Fruit fly (Drosophila melanogaster) whole organism, embryonic: ENCODE measurements around the gene CG3040.

ENCODE experiments used
- Abd-B ChIP-seq: fragments of 200-800 bp; sonication (Bioruptor generic); optimal IDR thresholded peaks from 2 replicates; lab custom pipeline; 2018; ENCODE audit warnings: missing biosample characterization, mild to moderate bottlenecking, missing genetic modification characterization, moderate library complexity
- Ada2b ChIP-seq: fragments of 200-800 bp; sonication (Bioruptor generic); IDR thresholded peaks from 2 replicates; pipeline ENCODE4 v1.3.6; 2022; ENCODE audit warnings: missing biosample characterization, missing genetic modification characterization
- Blimp-1 ChIP-seq: fragments of 200-800 bp; sonication (Bioruptor generic); optimal IDR thresholded peaks from 3 replicates; lab custom pipeline; 2018; ENCODE audit warnings: missing biosample characterization, missing genetic modification characterization, mild to moderate bottlenecking, moderate library complexity, missing genetic modification reagents
- CG10209 ChIP-seq: fragments of 200-800 bp; sonication (Bioruptor generic); optimal IDR thresholded peaks from 3 replicates; lab custom pipeline; 2017; ENCODE audit warnings: missing biosample characterization, mild to moderate bottlenecking, missing genetic modification characterization, missing genetic modification reagents
- CG10274 ChIP-seq: fragments of 200-800 bp; sonication (Bioruptor generic); optimal IDR thresholded peaks from 3 replicates; lab custom pipeline; 2017; ENCODE audit warnings: missing biosample characterization, mild to moderate bottlenecking, missing genetic modification characterization
- CG11085 ChIP-seq: fragments of 200-800 bp; sonication (Bioruptor generic); IDR thresholded peaks from 2 replicates; pipeline ENCODE4 v1.3.6; 2022; ENCODE audit warnings: missing biosample characterization, missing genetic modification characterization
- CG11398 ChIP-seq: fragments of 200-800 bp; sonication (Bioruptor generic); optimal IDR thresholded peaks from 2 replicates; lab custom pipeline; 2016; ENCODE audit warnings: missing biosample characterization, missing genetic modification characterization
- CG11695 ChIP-seq: fragments of 200-800 bp; sonication (Bioruptor generic); IDR thresholded peaks from 3 replicates; pipeline ENCODE4 v1.3.6; 2022; ENCODE audit warnings: missing biosample characterization, missing genetic modification characterization
- CG12769 ChIP-seq: fragments of 200-800 bp; sonication (Bioruptor generic); optimal IDR thresholded peaks from 2 replicates; lab custom pipeline; 2019; ENCODE audit warnings: missing biosample characterization, mild to moderate bottlenecking, missing genetic modification characterization, moderate library complexity
- CG13287 ChIP-seq: fragments of 200-800 bp; sonication (Bioruptor generic); IDR thresholded peaks from 2 replicates; pipeline ENCODE4 v1.3.6; 2022; ENCODE audit warnings: missing biosample characterization, missing genetic modification characterization; ENCODE audit not compliant: partially characterized antibody
- CG17912 ChIP-seq: fragments of 200-800 bp; sonication (Bioruptor generic); optimal IDR thresholded peaks from 2 replicates; lab custom pipeline; 2018; ENCODE audit warnings: missing biosample characterization, mild to moderate bottlenecking, missing genetic modification characterization
- CG1792 ChIP-seq: fragments of 200-800 bp; sonication (Bioruptor generic); optimal IDR thresholded peaks from 2 replicates; lab custom pipeline; 2016; ENCODE audit warnings: missing biosample characterization, missing genetic modification characterization
- CG18476 ChIP-seq: fragments of 200-800 bp; sonication (Bioruptor generic); optimal IDR thresholded peaks from 2 replicates; lab custom pipeline; 2016; ENCODE audit warnings: missing biosample characterization, mild to moderate bottlenecking, missing genetic modification characterization
- CG2199 ChIP-seq: fragments of 200-800 bp; sonication (Bioruptor generic); IDR thresholded peaks from 3 replicates; pipeline ENCODE4 v1.3.6; 2022; ENCODE audit warnings: missing biosample characterization, missing genetic modification characterization
- CG31388 ChIP-seq: fragments of 200-800 bp; sonication (Bioruptor generic); optimal IDR thresholded peaks from 2 replicates; lab custom pipeline; 2016; ENCODE audit warnings: missing biosample characterization, missing genetic modification characterization
- CG7786 ChIP-seq: fragments of 200-800 bp; sonication (Bioruptor generic); optimal IDR thresholded peaks from 2 replicates; lab custom pipeline; 2016; ENCODE audit warnings: missing biosample characterization, missing genetic modification characterization
- CG7839 ChIP-seq: fragments of 200-800 bp; sonication (Bioruptor generic); optimal IDR thresholded peaks from 3 replicates; lab custom pipeline; 2018; ENCODE audit warnings: missing biosample characterization, mild to moderate bottlenecking, missing genetic modification characterization, moderate library complexity
- CG8924 ChIP-seq: fragments of 200-800 bp; optimal IDR thresholded peaks from 3 replicates; lab custom pipeline; 2019; ENCODE audit warnings: missing biosample characterization, mild to moderate bottlenecking, missing genetic modification characterization, moderate library complexity
- CkIIα-i1 ChIP-seq: fragments of 200-800 bp; sonication (Bioruptor generic); IDR thresholded peaks from 2 replicates; pipeline ENCODE4 v1.3.6; 2022; ENCODE audit warnings: missing biosample characterization, missing genetic modification characterization
- Dbx ChIP-seq: fragments of 200-800 bp; sonication (Bioruptor generic); IDR thresholded peaks from 3 replicates; pipeline ENCODE4 v1.3.6; 2022; ENCODE audit warnings: missing biosample characterization, missing genetic modification characterization
- HLH54F ChIP-seq: fragments of 200-800 bp; sonication (Bioruptor generic); optimal IDR thresholded peaks from 3 replicates; lab custom pipeline; 2016; ENCODE audit warnings: missing biosample characterization, missing genetic modification characterization
- HLHmδ ChIP-seq: fragments of 200-800 bp; sonication (Bioruptor generic); optimal IDR thresholded peaks from 2 replicates; lab custom pipeline; 2018; ENCODE audit warnings: missing biosample characterization, mild to moderate bottlenecking, missing genetic modification characterization, moderate library complexity
- Lhr ChIP-seq: fragments of 200-800 bp; sonication (Bioruptor generic); optimal IDR thresholded peaks from 3 replicates; lab custom pipeline; 2017; ENCODE audit warnings: mild to moderate bottlenecking, missing biosample characterization, missing genetic modification reagents, missing genetic modification characterization
- YL-1 ChIP-seq: fragments of 200-800 bp; sonication (Bioruptor generic); optimal IDR thresholded peaks from 3 replicates; lab custom pipeline; 2017; ENCODE audit warnings: missing biosample characterization, mild to moderate bottlenecking, missing genetic modification characterization
- abd-A ChIP-seq: fragments of 200-800 bp; sonication (Bioruptor generic); optimal IDR thresholded peaks from 3 replicates; lab custom pipeline; 2019; ENCODE audit warnings: missing biosample characterization, mild to moderate bottlenecking, missing genetic modification characterization, moderate library complexity
- aop ChIP-seq: fragments of 200-800 bp; sonication (Bioruptor generic); IDR thresholded peaks from 2 replicates; pipeline ENCODE4 v1.3.6; 2022; ENCODE audit warnings: missing biosample characterization, missing genetic modification characterization
- caup ChIP-seq: fragments of 200-800 bp; sonication (Bioruptor generic); optimal IDR thresholded peaks from 3 replicates; lab custom pipeline; 2017; ENCODE audit warnings: missing biosample characterization, mild to moderate bottlenecking, missing genetic modification characterization, moderate library complexity; ENCODE audit not compliant: severe bottlenecking
- cg ChIP-seq: fragments of 200-800 bp; sonication (Bioruptor generic); optimal IDR thresholded peaks from 3 replicates; lab custom pipeline; 2019; ENCODE audit warnings: missing biosample characterization, mild to moderate bottlenecking, missing genetic modification characterization, moderate library complexity
- chm ChIP-seq: fragments of 200-800 bp; sonication (Bioruptor generic); IDR thresholded peaks from 2 replicates; pipeline ENCODE4 v1.3.6; 2022; ENCODE audit warnings: missing biosample characterization, missing genetic modification characterization
- dm ChIP-seq: fragments of 200-800 bp; sonication (Bioruptor generic); optimal IDR thresholded peaks from 3 replicates; lab custom pipeline; 2016; ENCODE audit warnings: missing biosample characterization, missing genetic modification characterization
- dmrt11E ChIP-seq: fragments of 200-800 bp; sonication (Bioruptor generic); optimal IDR thresholded peaks from 3 replicates; lab custom pipeline; 2018; ENCODE audit warnings: missing biosample characterization, mild to moderate bottlenecking, missing genetic modification characterization, moderate library complexity
- emc ChIP-seq: fragments of 200-800 bp; sonication (Bioruptor generic); optimal IDR thresholded peaks from 2 replicates; lab custom pipeline; 2016; ENCODE audit warnings: missing biosample characterization, missing genetic modification characterization
- fd64A ChIP-seq: fragments of 200-800 bp; sonication (Bioruptor generic); optimal IDR thresholded peaks from 3 replicates; lab custom pipeline; 2018; ENCODE audit warnings: missing biosample characterization, mild to moderate bottlenecking, missing genetic modification characterization
- ham ChIP-seq: fragments of 200-800 bp; sonication (Bioruptor generic); IDR thresholded peaks from 2 replicates; pipeline ENCODE4 v1.3.6; 2022; ENCODE audit warnings: missing biosample characterization, missing genetic modification characterization
- hkb ChIP-seq, 2 experiments: fragments of 200-800 bp in 1 of 2; fragments of >200 bp in 1 of 2; sonication (Bioruptor generic) in 1 of 2; IDR thresholded peaks in 1 of 2; optimal IDR thresholded peaks in 1 of 2; 2 replicates each; pipeline versions ENCODE4 v1.3.6 to Lab custom; 2017 to 2022; ENCODE audit warnings: missing biosample characterization in 1 of 2, missing genetic modification characterization in 1 of 2
- jing ChIP-seq: fragments of 200-800 bp; sonication (Bioruptor generic); optimal IDR thresholded peaks from 2 replicates; lab custom pipeline; 2018; ENCODE audit warnings: missing biosample characterization, mild to moderate bottlenecking, missing genetic modification characterization
- lbe ChIP-seq: fragments of 200-800 bp; sonication (Bioruptor generic); optimal IDR thresholded peaks from 2 replicates; lab custom pipeline; 2016; ENCODE audit warnings: missing biosample characterization, mild to moderate bottlenecking, missing genetic modification characterization
- lilli ChIP-seq: fragments of 200-800 bp; sonication (Bioruptor generic); optimal IDR thresholded peaks from 3 replicates; lab custom pipeline; 2016; ENCODE audit warnings: missing biosample characterization, missing genetic modification characterization
- lola ChIP-seq, 3 experiments: fragments of >200 bp in 2 of 3; fragments of 200-800 bp in 1 of 3; sonication (Bioruptor generic) in 1 of 3; optimal IDR thresholded peaks; 2 replicates each; lab custom pipeline; 2017 to 2019; ENCODE audit warnings: missing biosample characterization in 3 of 3, missing genetic modification characterization in 3 of 3, mild to moderate bottlenecking in 1 of 3, moderate library complexity in 1 of 3
- odd ChIP-seq: fragments of 200-800 bp; sonication (Bioruptor generic); optimal IDR thresholded peaks from 2 replicates; lab custom pipeline; 2017; ENCODE audit warnings: missing biosample characterization, mild to moderate bottlenecking, missing genetic modification characterization
- pros ChIP-seq: fragments of 200-800 bp; sonication (Bioruptor generic); optimal IDR thresholded peaks from 3 replicates; lab custom pipeline; 2019; ENCODE audit warnings: missing biosample characterization, mild to moderate bottlenecking, missing genetic modification characterization, moderate library complexity
- repo ChIP-seq: fragments of 200-800 bp; sonication (Bioruptor generic); optimal IDR thresholded peaks from 2 replicates; lab custom pipeline; 2016; ENCODE audit warnings: missing biosample characterization, missing genetic modification characterization
- sqz ChIP-seq: fragments of 200-800 bp; sonication (Bioruptor generic); optimal IDR thresholded peaks from 3 replicates; lab custom pipeline; 2018; ENCODE audit warnings: missing biosample characterization, mild to moderate bottlenecking, missing genetic modification characterization
- sr ChIP-seq: fragments of 200-800 bp; sonication (Bioruptor generic); IDR thresholded peaks from 3 replicates; pipeline ENCODE4 v1.3.6; 2022; ENCODE audit warnings: missing biosample characterization, missing genetic modification characterization
- sug ChIP-seq: fragments of 200-800 bp; optimal IDR thresholded peaks from 2 replicates; lab custom pipeline; 2019; ENCODE audit warnings: missing biosample characterization, mild to moderate bottlenecking, missing genetic modification characterization, moderate library complexity
- toy ChIP-seq: fragments of 200-800 bp; sonication (Bioruptor generic); IDR thresholded peaks from 2 replicates; pipeline ENCODE4 v1.3.6; 2022; ENCODE audit warnings: missing biosample characterization, missing genetic modification characterization
- tup ChIP-seq: fragments of 200-800 bp; sonication (Bioruptor generic); optimal IDR thresholded peaks from 2 replicates; lab custom pipeline; 2016; ENCODE audit warnings: missing biosample characterization, mild to moderate bottlenecking, missing genetic modification characterization, moderate library complexity
- usp ChIP-seq: fragments of >200 bp; optimal IDR thresholded peaks from 2 replicates; lab custom pipeline; 2017; ENCODE audit warnings: missing biosample characterization, missing genetic modification characterization
- wor ChIP-seq: fragments of 200-800 bp; sonication (Bioruptor generic); IDR thresholded peaks from 2 replicates; pipeline ENCODE4 v1.3.6; 2022; ENCODE audit warnings: missing biosample characterization, missing genetic modification characterization

The CG3040 gene

dm6 chrX:6985182-6985851, 12.1 kb upstream of the CG3040 start (continued):
- TF ChIP-seq CG8924 (peak; percentile 89), tup (GFP tag; lab: Kevin White, UChicago) (peak; percentile 54), chm (GFP tag; lab: Robert Waterston, UW) (peak; percentile 80; the same call in 1 of the 2 replicates), HLHmδ (peak; percentile 20), pros (peak; percentile 20), CG13287 (GFP tag; lab: Robert Waterston, UW) (peak; percentile 10; the same call in 1 of the 2 replicates), lola (GFP tag; optimal IDR thresholded peaks at IDR 0.05; lab: Kevin White, UChicago) (peak in 1 of 3 experiments; percentile 91), Dbx (no peak), odd (GFP tag; lab: Kevin White, UChicago) (peak; percentile 38), Abd-B (peak; percentile 62), CG7786 (peak; percentile 74), aop (no peak), YL-1 (GFP tag; lab: Kevin White, UChicago) (no peak), Lhr (GFP tag; lab: Kevin White, UChicago) (peak; percentile 34), CG11398 (GFP tag; lab: Kevin White, UChicago) (peak; percentile 74), CG18476 (GFP tag; lab: Kevin White, UChicago) (peak; percentile 60), CG11695 (GFP tag; lab: Robert Waterston, UW) (peak; percentile 48; the same call in 1 of the 3 replicates), sqz (GFP tag; lab: Kevin White, UChicago) (peak; percentile 73), sr (no peak), Ada2b (GFP tag; lab: Robert Waterston, UW) (peak; percentile 41), repo (GFP tag; lab: Kevin White, UChicago) (peak; percentile 48), sug (no peak), emc (no peak), dmrt11E (tag; lab: Kevin White, UChicago) (peak; percentile 93), CG2199 (GFP tag; lab: Robert Waterston, UW) (no peak), wor (GFP tag; lab: Robert Waterston, UW) (peak; percentile 60), CkIIα-i1 (GFP tag; lab: Robert Waterston, UW) (no peak), ham (GFP tag; lab: Robert Waterston, UW) (no peak), CG7839 (tag; lab: Kevin White, UChicago) (peak; percentile 84), lilli (peak; percentile 83), abd-A (tag; lab: Kevin White, UChicago) (peak; percentile 33), CG10274 (peak; percentile 46), jing (GFP tag; lab: Kevin White, UChicago) (peak; percentile 44), caup (GFP tag; lab: Kevin White, UChicago) (no peak), CG1792 (GFP tag; lab: Kevin White, UChicago) (peak; percentile 54), lbe (peak; percentile 92), dm (GFP tag; lab: Kevin White, UChicago) (peak; percentile 63), CG12769 (peak; percentile 58), usp (GFP tag; lab: Kevin White, UChicago) (no peak), CG17912 (GFP tag; lab: Kevin White, UChicago) (no peak), cg (GFP tag; lab: Kevin White, UChicago) (peak; percentile 50), hkb (optimal IDR thresholded peaks at IDR 0.05; lab: Kevin White, UChicago) (no peak), hkb (GFP tag; IDR thresholded peaks at IDR 0.05; lab: Robert Waterston, UW) (peak; percentile 75), HLH54F (GFP tag; lab: Kevin White, UChicago) (peak; percentile 40), toy (GFP tag; lab: Robert Waterston, UW) (no peak), CG10209 (GFP tag; lab: Kevin White, UChicago) (peak; percentile 72), Blimp-1 (GFP tag; lab: Kevin White, UChicago) (peak; percentile 85), CG11085 (GFP tag; lab: Robert Waterston, UW) (no peak; the same call in 1 of the 2 replicates), CG31388 (GFP tag; lab: Kevin White, UChicago) (peak; percentile 4), fd64A (GFP tag; lab: Kevin White, UChicago) (peak; percentile 54)
